Fruit fly (Drosophila melanogaster): Measurements from ENCODE around the gene Srp68.

Gene Srp68

DNA sequence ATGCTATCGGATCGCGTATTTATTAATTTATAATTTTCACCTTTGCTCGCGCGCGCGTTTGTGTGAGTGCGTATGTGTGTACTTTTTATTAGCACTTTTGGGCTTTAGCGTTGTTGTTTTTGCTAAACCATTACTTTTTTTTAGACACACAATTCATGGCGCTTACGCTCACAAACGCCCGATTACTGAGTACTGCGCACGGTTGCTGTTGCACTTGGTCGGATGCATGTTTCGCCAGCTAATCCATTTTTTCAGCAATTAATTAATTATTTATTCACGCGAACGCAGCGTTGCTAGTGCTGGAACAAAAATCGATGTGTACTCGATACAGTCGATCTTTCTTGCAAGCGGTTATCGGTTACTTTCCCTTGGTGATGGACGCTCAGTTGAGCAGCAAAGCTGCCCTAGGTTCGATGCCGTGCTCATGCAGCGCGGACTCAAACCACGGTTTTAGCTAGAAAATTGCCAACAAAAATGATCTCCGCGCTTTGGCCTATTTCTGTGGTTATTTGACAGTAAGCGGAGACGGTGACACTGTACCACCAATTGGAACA lies 22.9 kb downstream of the Srp68 start, which contains the start of the genes smg and CG5087 (continued):
- TF ChIP-seq cas (GFP tag; IDR thresholded peaks at IDR 0.05) (0 out of 2 replicates have a peak, but pooled peaks have one; percentile 25), row (GFP tag; IDR thresholded peaks at IDR 0.05) (peak; percentile 55), slp2 (GFP tag; optimal IDR thresholded peaks at IDR 0.05) (no peak), z (GFP tag; IDR thresholded peaks at IDR 0.05) (no peak), CG13424 (tag; optimal IDR thresholded peaks at IDR 0.05) (peak; percentile 38), CG2199 (GFP tag; IDR thresholded peaks at IDR 0.05) (no peak), CG6175 (GFP tag; IDR thresholded peaks at IDR 0.05) (no peak), nerfin-1 (tag; optimal IDR thresholded peaks at IDR 0.05) (no peak), CG6791 (GFP tag; IDR thresholded peaks at IDR 0.05; ENCODE audit: partially characterized antibody) (peak; percentile 85), Optix (GFP tag; IDR thresholded peaks at IDR 0.05) (no peak), CG6689 (GFP tag; IDR thresholded peaks at IDR 0.05) (no peak), CG4328 (GFP tag; optimal IDR thresholded peaks at IDR 0.05) (no peak), CG12104 (GFP tag; optimal IDR thresholded peaks at IDR 0.05) (peak; percentile 35), CG16815 (GFP tag; optimal IDR thresholded peaks at IDR 0.05) (no peak), Dp (GFP tag; optimal IDR thresholded peaks at IDR 0.05) (peak; percentile 56), CG2875 (GFP tag; optimal IDR thresholded peaks at IDR 0.05) (no peak), az2 (GFP tag; optimal IDR thresholded peaks at IDR 0.05) (peak; percentile 14), crol (GFP tag; IDR thresholded peaks at IDR 0.05) (no peak), Ptx1 (GFP tag; IDR thresholded peaks at IDR 0.05) (no peak), pzg (GFP tag; optimal IDR thresholded peaks at IDR 0.05) (peak; percentile 100), ewg (GFP tag; optimal IDR thresholded peaks at IDR 0.05) (peak; percentile 65), CG31441 (GFP tag; IDR thresholded peaks at IDR 0.05) (no peak), sisA (GFP tag; IDR thresholded peaks at IDR 0.05) (0 out of 2 replicates have a peak, but pooled peaks have one; percentile 23), CG2889 (GFP tag; IDR thresholded peaks at IDR 0.05) (no peak), NK7.1 (GFP tag; optimal IDR thresholded peaks at IDR 0.05) (no peak), bab2 (GFP tag; optimal IDR thresholded peaks at IDR 0.05) (peak; percentile 14), CG9932 (GFP tag; IDR thresholded peaks at IDR 0.05) (peak; percentile 80), lbe (GFP tag; optimal IDR thresholded peaks at IDR 0.05) (peak; percentile 32), CG10209 (GFP tag; optimal IDR thresholded peaks at IDR 0.05) (no peak), trh (GFP tag; optimal IDR thresholded peaks at IDR 0.05) (no peak), CG16863 (GFP tag; optimal IDR thresholded peaks at IDR 0.05) (peak; percentile 40), danr (GFP tag; IDR thresholded peaks at IDR 0.05) (no peak), bbx (GFP tag; IDR thresholded peaks at IDR 0.05; ENCODE audit: partially characterized antibody) (peak; percentile 71), ftz-f1 (GFP tag; optimal IDR thresholded peaks at IDR 0.05) (peak; percentile 77), sens (GFP tag) (peak; percentile 85), Ravus (GFP tag; IDR thresholded peaks at IDR 0.05) (no peak), CG6683 (GFP tag; optimal IDR thresholded peaks at IDR 0.05) (no peak), ap (GFP tag; IDR thresholded peaks at IDR 0.05) (no peak), eyg (GFP tag; optimal IDR thresholded peaks at IDR 0.05) (peak; percentile 17), ro (GFP tag; IDR thresholded peaks at IDR 0.05) (no peak), chinmo (GFP tag; IDR thresholded peaks at IDR 0.05; ENCODE audit: partially characterized antibody) (peak; percentile 86; the same call in 3 of the 4 replicates), unpg (GFP tag; optimal IDR thresholded peaks at IDR 0.05) (no peak), Dek (tag; optimal IDR thresholded peaks at IDR 0.05) (peak; percentile 59), CG17361 (GFP tag; IDR thresholded peaks at IDR 0.05) (peak; percentile 11; the same call in 1 of the 3 replicates), Sry-β (GFP tag; optimal IDR thresholded peaks at IDR 0.05) (peak; percentile 79), sob (GFP tag; IDR thresholded peaks at IDR 0.05) (peak; percentile 70), Camta (GFP tag; optimal IDR thresholded peaks at IDR 0.05) (no peak), Atf6 (GFP tag; IDR thresholded peaks at IDR 0.05) (no peak), Rx (GFP tag; IDR thresholded peaks at IDR 0.05) (no peak), CG12769 (tag; optimal IDR thresholded peaks at IDR 0.05) (peak; percentile 76), CG16813 (GFP tag; IDR thresholded peaks at IDR 0.05; ENCODE audit: partially characterized antibody) (peak; percentile 63)
